Fruit fly (Drosophila melanogaster): ENCODE measurements around the gene gdrd.

dm6 chr3L:14681504-14681903 is 9.6 kb upstream of the gdrd start:
- TF ChIP-seq cato (GFP tag; optimal IDR thresholded peaks at IDR 0.05; ENCODE audit: borderline replicate concordance), result no peak
- no peak for TF ChIP-seq kah (GFP tag; optimal IDR thresholded peaks at IDR 0.05)
- TF ChIP-seq chif (GFP tag; optimal IDR thresholded peaks at IDR 0.05), result no peak
- TF ChIP-seq CG8478 (optimal IDR thresholded peaks at IDR 0.05), result no peak
- TF ChIP-seq Myb (GFP tag; optimal IDR thresholded peaks at IDR 0.05), result no peak
- no peak for TF ChIP-seq repo (GFP tag; optimal IDR thresholded peaks at IDR 0.05)
- no peak for TF ChIP-seq yki (optimal IDR thresholded peaks at IDR 0.05)
- no peak for TF ChIP-seq CG43689 (GFP tag; IDR thresholded peaks at IDR 0.05)
- no peak for TF ChIP-seq CG10209 (GFP tag; optimal IDR thresholded peaks at IDR 0.05)
- TF ChIP-seq CG2116 (GFP tag; optimal IDR thresholded peaks at IDR 0.05), result no peak
